Fruit fly (Drosophila melanogaster) whole organism, embryonic: ENCODE data around the gene AMPdeam.

ENCODE experiments used
- Antp ChIP-seq: fragments of 200-800 bp; sonication (Bioruptor generic); optimal IDR thresholded peaks from 3 replicates; lab custom pipeline; 2016; ENCODE audit warnings: missing biosample characterization, missing genetic modification characterization
- Awh ChIP-seq: fragments of 200-800 bp; sonication (Bioruptor generic); IDR thresholded peaks from 2 replicates; pipeline ENCODE4, ENCODE4 v1.3.6; 2022; ENCODE audit warnings: missing biosample characterization, missing genetic modification characterization
- Blimp-1 ChIP-seq: fragments of 200-800 bp; sonication (Bioruptor generic); optimal IDR thresholded peaks from 3 replicates; lab custom pipeline; 2018; ENCODE audit warnings: missing biosample characterization, missing genetic modification characterization, mild to moderate bottlenecking, moderate library complexity, missing genetic modification reagents
- C15 ChIP-seq: fragments of 200-800 bp; sonication (Bioruptor generic); IDR thresholded peaks from 3 replicates; pipeline ENCODE4 v1.3.6; 2022; ENCODE audit warnings: missing biosample characterization, missing genetic modification characterization
- CG10267 ChIP-seq: fragments of 200-800 bp; sonication (Bioruptor generic); optimal IDR thresholded peaks from 2 replicates; lab custom pipeline; 2018; ENCODE audit warnings: missing biosample characterization, mild to moderate bottlenecking, missing genetic modification characterization, moderate library complexity
- CG11247 ChIP-seq: fragments of 200-800 bp; sonication (Bioruptor generic); IDR thresholded peaks from 2 replicates; pipeline ENCODE4 v1.3.6; 2022; ENCODE audit warnings: missing biosample characterization, missing genetic modification characterization
- CG12299 ChIP-seq: fragments of 200-800 bp; sonication (Bioruptor generic); optimal IDR thresholded peaks from 2 replicates; lab custom pipeline; 2018; ENCODE audit warnings: missing biosample characterization, mild to moderate bottlenecking, missing genetic modification characterization
- CG14014 ChIP-seq: fragments of 200-800 bp; sonication (Bioruptor generic); IDR thresholded peaks from 2 replicates; pipeline ENCODE4 v1.3.6; 2022; ENCODE audit warnings: missing biosample characterization, missing genetic modification characterization
- CG14667 ChIP-seq: fragments of 200-800 bp; sonication (Bioruptor generic); IDR thresholded peaks from 2 replicates; pipeline ENCODE4 v1.3.6; 2022; ENCODE audit warnings: missing biosample characterization, missing genetic modification characterization
- CG15073 ChIP-seq: fragments of 200-800 bp; sonication (Bioruptor generic); optimal IDR thresholded peaks from 2 replicates; lab custom pipeline; 2016; ENCODE audit warnings: missing biosample characterization, missing genetic modification characterization
- CG16813 ChIP-seq: fragments of 200-800 bp; sonication (Bioruptor generic); IDR thresholded peaks from 3 replicates; pipeline ENCODE4 v1.3.6; 2022; ENCODE audit warnings: missing biosample characterization, missing genetic modification characterization; ENCODE audit not compliant: partially characterized antibody
- CG17359 ChIP-seq: fragments of 200-800 bp; sonication (Bioruptor generic); optimal IDR thresholded peaks from 3 replicates; lab custom pipeline; 2018; ENCODE audit warnings: missing biosample characterization, mild to moderate bottlenecking, missing genetic modification characterization, moderate library complexity
- CG17802 ChIP-seq: fragments of 200-800 bp; sonication (Bioruptor generic); optimal IDR thresholded peaks from 2 replicates; lab custom pipeline; 2018; ENCODE audit warnings: missing biosample characterization, mild to moderate bottlenecking, missing genetic modification characterization, moderate library complexity
- CG30020 ChIP-seq: fragments of 200-800 bp; optimal IDR thresholded peaks from 2 replicates; lab custom pipeline; 2019; ENCODE audit warnings: missing biosample characterization, mild to moderate bottlenecking, missing genetic modification characterization, moderate library complexity
- CG30403 ChIP-seq: fragments of 200-800 bp; sonication (Bioruptor generic); optimal IDR thresholded peaks from 3 replicates; lab custom pipeline; 2016; ENCODE audit warnings: missing biosample characterization, missing genetic modification characterization
- CG32767 ChIP-seq: fragments of 200-800 bp; sonication (Bioruptor generic); IDR thresholded peaks from 2 replicates; pipeline ENCODE4 v1.3.6; 2022; ENCODE audit warnings: missing biosample characterization, missing genetic modification characterization
- CG32772 ChIP-seq: fragments of 200-800 bp; sonication (Bioruptor generic); IDR thresholded peaks from 2 replicates; pipeline ENCODE4 v1.3.6; 2022; ENCODE audit warnings: missing biosample characterization, missing genetic modification characterization
- CG4328 ChIP-seq: fragments of 200-800 bp; sonication (Bioruptor generic); optimal IDR thresholded peaks from 3 replicates; lab custom pipeline; 2017; ENCODE audit warnings: missing biosample characterization, missing genetic modification reagents, missing genetic modification characterization
- CG5953 ChIP-seq: fragments of 200-800 bp; sonication (Bioruptor generic); IDR thresholded peaks from 2 replicates; pipeline ENCODE4 v1.3.6; 2022; ENCODE audit warnings: missing biosample characterization, missing genetic modification characterization
- CG7372 ChIP-seq: fragments of 200-800 bp; sonication (Bioruptor generic); IDR thresholded peaks from 2 replicates; pipeline ENCODE4 v1.3.6; 2022; ENCODE audit warnings: missing biosample characterization, missing genetic modification characterization
- CG8944 ChIP-seq: fragments of 200-800 bp; sonication (Bioruptor generic); optimal IDR thresholded peaks from 3 replicates; lab custom pipeline; 2016; ENCODE audit warnings: missing biosample characterization, missing genetic modification characterization
- Chrac-16 ChIP-seq: fragments of 200-800 bp; sonication (Bioruptor generic); optimal IDR thresholded peaks from 3 replicates; lab custom pipeline; 2016; ENCODE audit warnings: missing biosample characterization, missing genetic modification characterization
- D ChIP-seq, 2 experiments: fragments of 200-800 bp in 1 of 2; fragments of >200 bp in 1 of 2; sonication (Bioruptor generic) in 1 of 2; optimal IDR thresholded peaks; 2 replicates in 1 of 2; 3 replicates in 1 of 2; lab custom pipeline; 2017; ENCODE audit warnings: mild to moderate bottlenecking in 1 of 2, missing biosample characterization in 1 of 2, missing genetic modification characterization in 1 of 2, missing genetic modification reagents in 1 of 2
- Dp ChIP-seq: fragments of 200-800 bp; sonication (Bioruptor generic); optimal IDR thresholded peaks from 2 replicates; lab custom pipeline; 2018; ENCODE audit warnings: missing biosample characterization, mild to moderate bottlenecking, missing genetic modification characterization, moderate library complexity
- E2f1 ChIP-seq: fragments of 200-800 bp; sonication (Bioruptor generic); IDR thresholded peaks from 2 replicates; pipeline ENCODE4 v1.3.6; 2022; ENCODE audit warnings: missing biosample characterization, missing genetic modification characterization
- Fer2 ChIP-seq: fragments of 200-800 bp; sonication (Bioruptor generic); optimal IDR thresholded peaks from 2 replicates; lab custom pipeline; 2018; ENCODE audit warnings: missing biosample characterization, mild to moderate bottlenecking, missing genetic modification characterization, moderate library complexity
- Meics ChIP-seq: fragments of 200-800 bp; sonication (Bioruptor generic); optimal IDR thresholded peaks from 2 replicates; lab custom pipeline; 2017; ENCODE audit warnings: missing biosample characterization, mild to moderate bottlenecking, missing genetic modification characterization
- Myb ChIP-seq: fragments of 200-800 bp; sonication (Bioruptor generic); optimal IDR thresholded peaks from 2 replicates; lab custom pipeline; 2016; ENCODE audit warnings: missing biosample characterization, missing genetic modification characterization
- NC2α ChIP-seq: fragments of 200-800 bp; sonication (Bioruptor generic); optimal IDR thresholded peaks from 2 replicates; lab custom pipeline; 2016; ENCODE audit warnings: missing biosample characterization, missing genetic modification characterization
- NFAT ChIP-seq: fragments of 200-800 bp; sonication (Bioruptor generic); IDR thresholded peaks from 2 replicates; pipeline ENCODE4 v1.3.6; 2022; ENCODE audit warnings: missing biosample characterization, missing genetic modification characterization
- Nf-YB ChIP-seq: fragments of 200-800 bp; sonication (Bioruptor generic); optimal IDR thresholded peaks from 3 replicates; lab custom pipeline; 2019; ENCODE audit warnings: missing biosample characterization, mild to moderate bottlenecking, missing genetic modification characterization, moderate library complexity
- NfI ChIP-seq: fragments of 200-800 bp; sonication (Bioruptor generic); optimal IDR thresholded peaks from 3 replicates; lab custom pipeline; 2018; ENCODE audit warnings: missing biosample characterization, mild to moderate bottlenecking, missing genetic modification characterization, moderate library complexity
- Pdp1 ChIP-seq, 2 experiments: fragments of 200-800 bp; sonication (Bioruptor generic); optimal IDR thresholded peaks; 3 replicates each; lab custom pipeline; 2016; ENCODE audit warnings: missing biosample characterization in 2 of 2, missing genetic modification characterization in 2 of 2, mild to moderate bottlenecking in 1 of 2, moderate library complexity in 1 of 2
- Side ChIP-seq: fragments of 200-800 bp; sonication (Bioruptor generic); optimal IDR thresholded peaks from 2 replicates; lab custom pipeline; 2016; ENCODE audit warnings: missing biosample characterization, missing genetic modification characterization
- amos ChIP-seq: fragments of 200-800 bp; sonication (Bioruptor generic); IDR thresholded peaks from 2 replicates; pipeline ENCODE4 v1.3.6; 2022; ENCODE audit warnings: missing biosample characterization, missing genetic modification characterization; ENCODE audit not compliant: partially characterized antibody
- bsh ChIP-seq, 2 experiments: fragments of 200-800 bp; sonication (Bioruptor generic); optimal IDR thresholded peaks; 2 replicates each; lab custom pipeline; 2017 to 2018; ENCODE audit warnings: mild to moderate bottlenecking in 2 of 2, missing biosample characterization in 2 of 2, missing genetic modification characterization in 2 of 2, moderate library complexity in 1 of 2
- cato ChIP-seq: fragments of 200-800 bp; sonication (Bioruptor generic); optimal IDR thresholded peaks from 2 replicates; lab custom pipeline; 2016; ENCODE audit warnings: missing biosample characterization, missing genetic modification characterization, borderline replicate concordance
- exex ChIP-seq: fragments of 200-800 bp; sonication (Bioruptor generic); optimal IDR thresholded peaks from 4 replicates; lab custom pipeline; 2018; ENCODE audit warnings: missing biosample characterization, mild to moderate bottlenecking, missing genetic modification characterization, moderate library complexity
- fd64A ChIP-seq: fragments of 200-800 bp; sonication (Bioruptor generic); optimal IDR thresholded peaks from 3 replicates; lab custom pipeline; 2018; ENCODE audit warnings: missing biosample characterization, mild to moderate bottlenecking, missing genetic modification characterization
- fd96Cb ChIP-seq: fragments of 200-800 bp; sonication (Bioruptor generic); optimal IDR thresholded peaks from 2 replicates; lab custom pipeline; 2018; ENCODE audit warnings: missing biosample characterization, mild to moderate bottlenecking, missing genetic modification characterization, moderate library complexity
- gcm ChIP-seq: fragments of 200-800 bp; sonication (Bioruptor generic); optimal IDR thresholded peaks from 2 replicates; lab custom pipeline; 2019; ENCODE audit warnings: missing biosample characterization, mild to moderate bottlenecking, missing genetic modification characterization, moderate library complexity
- gfzf ChIP-seq: fragments of 200-800 bp; sonication (Bioruptor generic); optimal IDR thresholded peaks from 2 replicates; lab custom pipeline; 2016; ENCODE audit warnings: missing biosample characterization, mild to moderate bottlenecking, missing genetic modification characterization, moderate library complexity
- gro ChIP-seq: fragments of 200-800 bp; sonication (Bioruptor generic); optimal IDR thresholded peaks from 2 replicates; lab custom pipeline; 2016; ENCODE audit warnings: missing biosample characterization, missing genetic modification characterization
- luna ChIP-seq: fragments of 200-800 bp; sonication (Bioruptor generic); optimal IDR thresholded peaks from 2 replicates; lab custom pipeline; 2016; ENCODE audit warnings: missing biosample characterization, missing genetic modification characterization
- rib ChIP-seq: fragments of 200-800 bp; sonication (Bioruptor generic); IDR thresholded peaks from 2 replicates; pipeline ENCODE4 v1.3.6; 2022; ENCODE audit warnings: missing biosample characterization, missing genetic modification characterization
- sens ChIP-seq: fragments of 200-800 bp; sonication (Bioruptor generic); peaks from one replicate; lab custom pipeline; 2016; ENCODE audit warnings: missing biosample characterization, missing genetic modification characterization
- sqz ChIP-seq: fragments of 200-800 bp; sonication (Bioruptor generic); optimal IDR thresholded peaks from 3 replicates; lab custom pipeline; 2018; ENCODE audit warnings: missing biosample characterization, mild to moderate bottlenecking, missing genetic modification characterization
- tio ChIP-seq: fragments of 200-800 bp; sonication (Bioruptor generic); optimal IDR thresholded peaks from 2 replicates; lab custom pipeline; 2017; ENCODE audit warnings: missing biosample characterization, missing genetic modification characterization, inconsistent platforms
- twi ChIP-seq: fragments of 200-800 bp; optimal IDR thresholded peaks from 2 replicates; lab custom pipeline; 2019; ENCODE audit warnings: missing biosample characterization, mild to moderate bottlenecking, missing genetic modification characterization, moderate library complexity
- zfh1 ChIP-seq: fragments of 200-800 bp; sonication (Bioruptor generic); IDR thresholded peaks from 3 replicates; pipeline ENCODE4 v1.3.6; 2022; ENCODE audit warnings: missing biosample characterization, missing genetic modification characterization

Gene AMPdeam

dm6 chrX:13783534-13783949 lies 62.1 kb downstream of the AMPdeam start, which contains the start of gene inaE (continued):
- TF ChIP-seq E2f1 (GFP tag; lab: Robert Waterston, UW) = no peak
- no peak for TF ChIP-seq sqz (GFP tag; lab: Kevin White, UChicago)
- TF ChIP-seq fd96Cb = no peak
- TF ChIP-seq tio (GFP tag; lab: Kevin White, UChicago) = no peak
- no peak for TF ChIP-seq CG17359 (tag; lab: Kevin White, UChicago)
- TF ChIP-seq Side (GFP tag; lab: Kevin White, UChicago) = no peak
- TF ChIP-seq CG14014 (GFP tag; lab: Robert Waterston, UW) = 0 out of 2 replicates have a peak, but pooled peaks have one; percentile 15
- TF ChIP-seq fd64A (GFP tag; lab: Kevin White, UChicago) = no peak
- no peak for TF ChIP-seq C15 (GFP tag; lab: Robert Waterston, UW)
- TF ChIP-seq D (optimal IDR thresholded peaks at IDR 0.05; lab: Kevin White, UChicago) = no peak
- TF ChIP-seq D (GFP tag; optimal IDR thresholded peaks at IDR 0.05; lab: Kevin White, UChicago) = no peak
- TF ChIP-seq CG32767 (GFP tag; lab: Robert Waterston, UW) = no peak
- TF ChIP-seq gro (GFP tag; lab: Kevin White, UChicago) = peak; percentile 38
- no peak for TF ChIP-seq luna
- no peak for TF ChIP-seq Pdp1 (GFP tag; optimal IDR thresholded peaks at IDR 0.05; lab: Kevin White, UChicago)
- TF ChIP-seq Chrac-16 = no peak
- TF ChIP-seq NfI (GFP tag; lab: Kevin White, UChicago) = no peak
- TF ChIP-seq Myb (GFP tag; lab: Kevin White, UChicago) = peak; percentile 83
- TF ChIP-seq CG32772 (GFP tag; lab: Robert Waterston, UW) = no peak
- TF ChIP-seq CG15073 = no peak
- TF ChIP-seq Nf-YB (GFP tag; lab: Kevin White, UChicago) = no peak
- TF ChIP-seq twi (tag; lab: Kevin White, UChicago) = no peak
- no peak for TF ChIP-seq CG11247
- peak; percentile 57 for TF ChIP-seq sens
- TF ChIP-seq CG4328 (GFP tag; lab: Kevin White, UChicago) = no peak
- TF ChIP-seq CG5953 (GFP tag; lab: Robert Waterston, UW) = no peak
- no peak for TF ChIP-seq Antp (GFP tag; lab: Kevin White, UChicago)
- 0 out of 3 replicates have a peak, but pooled peaks have one; percentile 40 for TF ChIP-seq CG16813 (GFP tag; lab: Robert Waterston, UW)
- TF ChIP-seq CG8944 = no peak
- no peak for TF ChIP-seq Awh (GFP tag; lab: Robert Waterston, UW)
- TF ChIP-seq gcm (GFP tag; lab: Kevin White, UChicago) = no peak
- TF ChIP-seq exex (tag; lab: Kevin White, UChicago) = no peak
- TF ChIP-seq Fer2 (tag; lab: Kevin White, UChicago) = no peak
- peak; percentile 72 for TF ChIP-seq CG30020 (tag; lab: Kevin White, UChicago)
- no peak for TF ChIP-seq CG7372
- no peak for TF ChIP-seq bsh (GFP tag; optimal IDR thresholded peaks at IDR 0.05; lab: Kevin White, UChicago)
- peak; percentile 60 for TF ChIP-seq rib
- TF ChIP-seq gfzf (GFP tag; lab: Kevin White, UChicago) = no peak
- TF ChIP-seq CG12299 (tag; lab: Kevin White, UChicago) = no peak
- no peak for TF ChIP-seq CG30403 (GFP tag; lab: Kevin White, UChicago)
- TF ChIP-seq NC2α (GFP tag; lab: Kevin White, UChicago) = no peak
- no peak for TF ChIP-seq NFAT (GFP tag; lab: Robert Waterston, UW)
- TF ChIP-seq Meics (GFP tag; lab: Kevin White, UChicago) = no peak
- TF ChIP-seq CG10267 (tag; lab: Kevin White, UChicago) = no peak
- TF ChIP-seq CG17802 (tag; lab: Kevin White, UChicago) = peak; percentile 50
- TF ChIP-seq zfh1 (GFP tag; lab: Robert Waterston, UW) = 0 out of 3 replicates have a peak, but pooled peaks have one; percentile 37
- no peak for TF ChIP-seq CG14667 (GFP tag; lab: Robert Waterston, UW)
- peak; percentile 45; the same call in 1 of the 2 replicates for TF ChIP-seq amos (GFP tag; lab: Robert Waterston, UW)
- TF ChIP-seq Blimp-1 (GFP tag; lab: Kevin White, UChicago) = peak; percentile 94
- no peak for TF ChIP-seq cato (GFP tag; lab: Kevin White, UChicago)
- TF ChIP-seq Dp (GFP tag; lab: Kevin White, UChicago) = peak; percentile 84
